ENCODE assay signal across 6 worm cellular contexts in genomic region chrIII:6361560-6361959, ce11.
A peak's percentile ranks its signal among the peaks of the same experiment; 100 is the strongest.
TF ChIP-seq lines count a peak whose summit lies in the region.

No protein-coding gene starts in this region.

TF ChIP-seq in whole organism, L1 larva, 84 proteins besides CTCF, POLR2A, EP300 and RAD21 (continues in another document):
- TF ChIP-seq fkh-10 (GFP tag; optimal IDR thresholded peaks at IDR 0.05; lab: Kevin White, UChicago) (no peak), lir-3 (tag; optimal IDR thresholded peaks at IDR 0.05; lab: Kevin White, UChicago; ENCODE audit: poor library complexity) (no peak), lsy-2 (tag; optimal IDR thresholded peaks at IDR 0.05; lab: Kevin White, UChicago) (peak in 1 of 2 experiments; percentile 4), ces-1 (GFP tag; optimal IDR thresholded peaks at IDR 0.05; lab: Kevin White, UChicago) (no peak), unc-30 (tag; optimal IDR thresholded peaks at IDR 0.05; lab: Kevin White, UChicago) (no peak), nhr-90 (tag; optimal IDR thresholded peaks at IDR 0.05; lab: Kevin White, UChicago; ENCODE audit: poor library complexity) (no peak), unc-62 (GFP tag; optimal IDR thresholded peaks at IDR 0.05; lab: Kevin White, UChicago) (no peak), sup-37 (GFP tag; optimal IDR thresholded peaks at IDR 0.05; lab: Kevin White, UChicago) (no peak), nhr-11 (tag; optimal IDR thresholded peaks at IDR 0.05; lab: Kevin White, UChicago) (no peak), hlh-4 (tag; optimal IDR thresholded peaks at IDR 0.05; lab: Kevin White, UChicago) (no peak), nhr-12 (tag; optimal IDR thresholded peaks at IDR 0.05; lab: Kevin White, UChicago) (no peak), lin-13 (GFP tag; optimal IDR thresholded peaks at IDR 0.05; lab: Kevin White, UChicago) (no peak), ceh-63 (GFP tag; optimal IDR thresholded peaks at IDR 0.05; lab: Kevin White, UChicago) (no peak), tbx-2 (tag; optimal IDR thresholded peaks at IDR 0.05; lab: Kevin White, UChicago) (no peak), ceh-8 (GFP tag; optimal IDR thresholded peaks at IDR 0.05; lab: Kevin White, UChicago) (no peak), unc-86 (tag; optimal IDR thresholded peaks at IDR 0.05; lab: Kevin White, UChicago) (no peak)

TF ChIP-seq in whole organism, L2 larva, 48 proteins besides CTCF, POLR2A, EP300 and RAD21 (continues in another document):
- TF ChIP-seq C34F6.9 (tag; optimal IDR thresholded peaks at IDR 0.05; lab: Kevin White, UChicago) (no peak), fos-1 (tag; optimal IDR thresholded peaks at IDR 0.05; lab: Kevin White, UChicago) (peak; percentile 78), ceh-16 (tag; optimal IDR thresholded peaks at IDR 0.05; lab: Kevin White, UChicago) (no peak), sma-9 (GFP tag; optimal IDR thresholded peaks at IDR 0.05; lab: Kevin White, UChicago) (peak; percentile 58), sma-9 (tag; optimal IDR thresholded peaks at IDR 0.05; lab: Kevin White, UChicago) (no peak), nhr-129 (tag; optimal IDR thresholded peaks at IDR 0.05; lab: Kevin White, UChicago) (peak; percentile 9), mdl-1 (tag; optimal IDR thresholded peaks at IDR 0.05; lab: Kevin White, UChicago) (peak in 1 of 2 experiments; percentile 16), skn-1 (tag; optimal IDR thresholded peaks at IDR 0.05; lab: Kevin White, UChicago) (peak; percentile 58), aly-2 (tag; optimal IDR thresholded peaks at IDR 0.05; lab: Kevin White, UChicago) (no peak), F13H6.1 (tag; optimal IDR thresholded peaks at IDR 0.05; lab: Kevin White, UChicago) (peak; percentile 15), snpc-4 (tag; optimal IDR thresholded peaks at IDR 0.05; lab: Kevin White, UChicago) (no peak), unc-39 (tag; optimal IDR thresholded peaks at IDR 0.05; lab: Kevin White, UChicago) (no peak), crh-2 (tag; optimal IDR thresholded peaks at IDR 0.05; lab: Kevin White, UChicago) (peak; percentile 53), sem-4 (tag; optimal IDR thresholded peaks at IDR 0.05; lab: Kevin White, UChicago) (no peak), mab-5 (tag; optimal IDR thresholded peaks at IDR 0.05; lab: Kevin White, UChicago) (no peak), ztf-1 (GFP tag; conservative IDR thresholded peaks at IDR 0.05; lab: Robert Waterston, UW) (no peak)

TF ChIP-seq in whole organism, L3 larva, 47 proteins besides CTCF, POLR2A, EP300 and RAD21:
- peak; percentile 19 for TF ChIP-seq jun-1 (tag; optimal IDR thresholded peaks at IDR 0.05; lab: Kevin White, UChicago)
- TF ChIP-seq sea-2 (GFP tag; optimal IDR thresholded peaks at IDR 0.05; lab: Kevin White, UChicago) = no peak
- TF ChIP-seq pqm-1 (tag; optimal IDR thresholded peaks at IDR 0.05; lab: Kevin White, UChicago) = peak; percentile 98
- TF ChIP-seq ceh-16 (tag; optimal IDR thresholded peaks at IDR 0.05; lab: Kevin White, UChicago) = no peak
- peak; percentile 21 for TF ChIP-seq skn-1 (tag; optimal IDR thresholded peaks at IDR 0.05; lab: Kevin White, UChicago)
- TF ChIP-seq elt-2 (tag; optimal IDR thresholded peaks at IDR 0.05; lab: Kevin White, UChicago) = peak; percentile 97
- TF ChIP-seq pha-4 (tag; optimal IDR thresholded peaks at IDR 0.05; lab: Kevin White, UChicago) = peak; percentile 59
- TF ChIP-seq ztf-11 (tag; optimal IDR thresholded peaks at IDR 0.05; lab: Kevin White, UChicago) = no peak

TF ChIP-seq in whole organism, L4 larva, 104 proteins besides CTCF, POLR2A, EP300 and RAD21 (continues in another document):
- TF ChIP-seq nhr-6 (tag; optimal IDR thresholded peaks at IDR 0.05; lab: Kevin White, UChicago) (peak; percentile 52), mes-2 (tag; optimal IDR thresholded peaks at IDR 0.05; lab: Kevin White, UChicago; ENCODE audit: poor library complexity, severe bottlenecking) (peak; percentile 2), nhr-10 (tag; optimal IDR thresholded peaks at IDR 0.05; lab: Kevin White, UChicago) (no peak), duxl-1 (tag; optimal IDR thresholded peaks at IDR 0.05; lab: Kevin White, UChicago; ENCODE audit: poor library complexity) (no peak), aha-1 (tag; lab: Kevin White, UChicago) (peak; percentile 7), egl-43 (GFP tag; IDR thresholded peaks at IDR 0.05; lab: Robert Waterston, UW) (no peak), lin-13 (GFP tag; optimal IDR thresholded peaks at IDR 0.05; lab: Kevin White, UChicago) (peak; percentile 7), tra-1 (GFP tag; IDR thresholded peaks at IDR 0.05; lab: Robert Waterston, UW) (no peak), nhr-48 (tag; optimal IDR thresholded peaks at IDR 0.05; lab: Kevin White, UChicago) (peak; percentile 50), T20F7.1 (GFP tag; optimal IDR thresholded peaks at IDR 0.05; lab: Kevin White, UChicago) (peak; percentile 46), hlh-11 (tag; optimal IDR thresholded peaks at IDR 0.05; lab: Kevin White, UChicago) (peak; percentile 89), zip-2 (tag; optimal IDR thresholded peaks at IDR 0.05; lab: Kevin White, UChicago) (peak; percentile 25), daf-16 (GFP tag; optimal IDR thresholded peaks at IDR 0.05; lab: Kevin White, UChicago) (peak in 1 of 2 experiments; percentile 15), daf-16 (tag; optimal IDR thresholded peaks at IDR 0.05; lab: Kevin White, UChicago) (peak; percentile 80), dve-1 (tag; optimal IDR thresholded peaks at IDR 0.05; lab: Kevin White, UChicago; ENCODE audit: insufficient read depth) (peak; percentile 88), F37D6.2 (tag; optimal IDR thresholded peaks at IDR 0.05; lab: Kevin White, UChicago) (no peak), saeg-2 (GFP tag; IDR thresholded peaks at IDR 0.05; lab: Robert Waterston, UW) (no peak), hlh-30 (tag; optimal IDR thresholded peaks at IDR 0.05; lab: Kevin White, UChicago; ENCODE audit: insufficient read depth) (peak; percentile 35)

TF ChIP-seq in whole organism, late embryonic, 69 proteins besides CTCF, POLR2A, EP300 and RAD21:
- peak; percentile 91 for TF ChIP-seq elt-2 (tag; optimal IDR thresholded peaks at IDR 0.05; lab: Kevin White, UChicago)
- TF ChIP-seq rnt-1 (tag; optimal IDR thresholded peaks at IDR 0.05; lab: Kevin White, UChicago) = no peak
TF ChIP-seq in whole organism, late embryonic: peak in this region for 1.

TF ChIP-seq in whole organism, young adult, 124 proteins besides CTCF, POLR2A, EP300 and RAD21:
- TF ChIP-seq pbrm-1 (GFP tag; IDR thresholded peaks at IDR 0.05; lab: Robert Waterston, UW) (no peak), ets-4 (GFP tag; optimal IDR thresholded peaks at IDR 0.05; lab: Kevin White, UChicago) (peak; percentile 41), ztf-26 (tag; optimal IDR thresholded peaks at IDR 0.05; lab: Kevin White, UChicago) (no peak), tlf-1 (GFP tag; optimal IDR thresholded peaks at IDR 0.05; lab: Kevin White, UChicago) (peak; percentile 11), zfh-2 (GFP tag; conservative IDR thresholded peaks at IDR 0.05; lab: Robert Waterston, UW) (no peak), K12H6.12 (tag; optimal IDR thresholded peaks at IDR 0.05; lab: Kevin White, UChicago) (no peak), hmg-1.2 (GFP tag; IDR thresholded peaks at IDR 0.05; lab: Robert Waterston, UW) (peak; percentile 25; the same call in 1 of the 2 replicates), nfyb-1 (GFP tag; IDR thresholded peaks at IDR 0.05; lab: Robert Waterston, UW) (0 out of 2 replicates have a peak, but pooled peaks have one; percentile 10), nhr-80 (tag; optimal IDR thresholded peaks at IDR 0.05; lab: Kevin White, UChicago) (peak; percentile 98), atf-7 (tag; optimal IDR thresholded peaks at IDR 0.05; lab: Kevin White, UChicago) (peak; percentile 47), ztf-22 (GFP tag; optimal IDR thresholded peaks at IDR 0.05; lab: Kevin White, UChicago) (peak; percentile 37), madf-10 (tag; optimal IDR thresholded peaks at IDR 0.05; lab: Kevin White, UChicago) (peak; percentile 26), cebp-1 (GFP tag; IDR thresholded peaks at IDR 0.05; lab: Robert Waterston, UW) (no peak), cebp-1 (tag; optimal IDR thresholded peaks at IDR 0.05; lab: Kevin White, UChicago) (peak; percentile 33), let-607 (tag; optimal IDR thresholded peaks at IDR 0.05; lab: Kevin White, UChicago) (peak in 1 of 2 experiments; percentile 1), tbp1 (GFP tag; optimal IDR thresholded peaks at IDR 0.05; lab: Kevin White, UChicago) (peak; percentile 10), Y79H2A.3 (GFP tag; conservative IDR thresholded peaks at IDR 0.05; lab: Robert Waterston, UW) (no peak), athp-1 (tag; optimal IDR thresholded peaks at IDR 0.05; lab: Kevin White, UChicago) (no peak)
